Worm (Caenorhabditis elegans) whole organism, early embryonic: ENCODE results near the gene C36E8.6.

Experiments used
- B0310.2 ChIP-seq: sonication (generic microtip); optimal IDR thresholded peaks from 2 replicates; lab custom pipeline; 2016; ENCODE audit warnings: mild to moderate bottlenecking, missing genetic modification characterization, missing compliant biosample characterization
- F13C5.2 ChIP-seq: sonication (generic microtip); optimal IDR thresholded peaks from 2 replicates; lab custom pipeline; 2017; ENCODE audit warnings: mild to moderate bottlenecking, missing genetic modification characterization, inconsistent platforms, missing compliant biosample characterization
- aly-1 ChIP-seq: sonication (generic microtip); optimal IDR thresholded peaks from 2 replicates; lab custom pipeline; 2016; ENCODE audit warnings: missing genetic modification characterization, missing compliant biosample characterization
- ama-1 ChIP-seq: fragments of 150-350 bp; optimal IDR thresholded peaks from 2 replicates; lab custom pipeline; 2014
- ceh-36 ChIP-seq: sonication (generic microtip); optimal IDR thresholded peaks from 2 replicates; lab custom pipeline; 2016; ENCODE audit warnings: missing genetic modification characterization, inconsistent platforms, missing compliant biosample characterization
- flt-1 ChIP-seq: fragments of 200-800 bp; sonication (Bioruptor generic); IDR thresholded peaks from 2 replicates; pipeline ENCODE4 v1.3.6; 2022; ENCODE audit warnings: missing genetic modification characterization, missing compliant biosample characterization
- hmbx-1 ChIP-seq: sonication (generic microtip); optimal IDR thresholded peaks from 2 replicates; lab custom pipeline; 2016; ENCODE audit warnings: mild to moderate bottlenecking, missing genetic modification characterization, missing compliant biosample characterization
- hmg-4 ChIP-seq: fragments of 200-800 bp; sonication (Bioruptor generic); optimal IDR thresholded peaks from 2 replicates; lab custom pipeline; 2018; ENCODE audit warnings: mild to moderate bottlenecking, missing genetic modification characterization, missing compliant biosample characterization
- hnd-1 ChIP-seq: sonication (generic microtip); optimal IDR thresholded peaks from 2 replicates; lab custom pipeline; 2016; ENCODE audit warnings: missing genetic modification characterization, missing compliant biosample characterization
- scrt-1 ChIP-seq: fragments of 200-800 bp; sonication (Bioruptor generic); IDR thresholded peaks from 2 replicates; pipeline ENCODE4 v1.3.6; 2022; ENCODE audit warnings: missing genetic modification characterization, missing compliant biosample characterization
- sea-1 ChIP-seq: fragments of 200-800 bp; sonication (Bioruptor generic); conservative IDR thresholded peaks from 2 replicates; pipeline ENCODE4 v1.3.6; 2022; ENCODE audit warnings: missing genetic modification characterization, missing compliant biosample characterization
- tbx-11 ChIP-seq: fragments of 200-800 bp; sonication (Bioruptor generic); IDR thresholded peaks from 2 replicates; pipeline ENCODE4 v1.3.6; 2022; ENCODE audit warnings: missing genetic modification characterization, missing compliant biosample characterization
- tbx-37 ChIP-seq: fragments of 200-800 bp; sonication (Bioruptor generic); conservative IDR thresholded peaks from 2 replicates; pipeline ENCODE4 v1.3.6; 2022; ENCODE audit warnings: missing genetic modification reagents, missing genetic modification characterization, missing compliant biosample characterization
- tra-4 ChIP-seq: sonication (generic microtip); optimal IDR thresholded peaks from 2 replicates; lab custom pipeline; 2017; ENCODE audit warnings: missing genetic modification characterization, missing compliant biosample characterization

DNA sequence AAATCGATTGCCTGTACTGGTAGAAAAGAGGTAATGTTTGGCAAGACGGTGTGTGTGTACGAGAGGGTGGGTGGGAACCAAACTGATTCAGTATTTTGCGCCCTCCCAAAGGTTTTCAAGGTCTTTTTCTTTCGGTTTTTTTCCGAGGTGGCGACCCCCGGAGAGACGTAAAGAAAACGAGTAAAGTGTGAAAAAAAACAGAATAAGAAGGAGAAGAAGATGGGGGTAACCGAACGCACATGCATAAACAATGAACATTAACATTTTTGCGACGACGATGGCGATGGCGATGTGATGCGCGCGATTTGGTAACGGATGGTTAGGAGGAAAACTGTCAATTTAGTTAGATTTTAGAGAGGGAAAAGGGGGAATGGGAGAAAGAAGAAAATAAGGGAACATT lies 9.4 kb upstream of the C36E8.6 start:
- no peak for TF ChIP-seq hmbx-1 (tag; lab: Kevin White, UChicago)
- no peak for TF ChIP-seq flt-1
- no peak for TF ChIP-seq tra-4
- no peak for TF ChIP-seq sea-1 (GFP tag; lab: Robert Waterston, UW)
- TF ChIP-seq ama-1 (lab: Kevin White, UChicago), result no peak
- no peak for TF ChIP-seq B0310.2 (tag; lab: Kevin White, UChicago)
- no peak for TF ChIP-seq ceh-36 (tag; lab: Kevin White, UChicago)
- no peak for TF ChIP-seq tbx-37 (GFP tag; lab: Robert Waterston, UW)
- no peak for TF ChIP-seq hmg-4 (GFP tag; lab: Kevin White, UChicago)
- no peak for TF ChIP-seq aly-1
- no peak for TF ChIP-seq F13C5.2
- no peak for TF ChIP-seq hnd-1 (tag; lab: Kevin White, UChicago)
- no peak for TF ChIP-seq tbx-11
- TF ChIP-seq scrt-1, result no peak
